Worm (Caenorhabditis elegans) whole organism, L4 larva: Measurements from ENCODE around the gene F35H10.6.
A peak's percentile ranks its signal among the peaks of the same experiment; 100 is the strongest.

Experiments used
- D1046.2 ChIP-seq: fragments of 200-800 bp; sonication (Bioruptor generic); IDR thresholded peaks from 2 replicates; pipeline ENCODE4 v1.3.6; 2022; ENCODE audit warnings: missing genetic modification characterization, missing compliant biosample characterization
- F10B5.3 ChIP-seq: sonication (generic microtip); optimal IDR thresholded peaks from 2 replicates; lab custom pipeline; 2016; ENCODE audit warnings: mild to moderate bottlenecking, missing genetic modification characterization, missing compliant biosample characterization
- F49E8.2 ChIP-seq: sonication (generic microtip); optimal IDR thresholded peaks from 2 replicates; lab custom pipeline; 2016; ENCODE audit warnings: missing compliant biosample characterization, mild to moderate bottlenecking, missing genetic modification characterization, borderline replicate concordance
- Y105C5A.15 ChIP-seq: fragments of 200-800 bp; sonication (Bioruptor generic); IDR thresholded peaks from 2 replicates; pipeline ENCODE4 v1.3.6; 2022; ENCODE audit warnings: missing genetic modification characterization, missing compliant biosample characterization
- Y5F2A.4 ChIP-seq: fragments of 200-800 bp; sonication (Bioruptor generic); optimal IDR thresholded peaks from 2 replicates; lab custom pipeline; 2018; ENCODE audit warnings: mild to moderate bottlenecking, missing genetic modification characterization, missing compliant biosample characterization
- ZK337.2 ChIP-seq: fragments of 200-800 bp; sonication (Bioruptor generic); IDR thresholded peaks from 2 replicates; pipeline ENCODE4 v1.3.6; 2022; ENCODE audit warnings: missing genetic modification reagents, missing genetic modification characterization, missing compliant biosample characterization
- ZK546.5 ChIP-seq, 2 experiments: sonication (generic microtip); optimal IDR thresholded peaks; 2 replicates each; lab custom pipeline; 2017; ENCODE audit warnings: missing biosample characterization in 2 of 2, missing genetic modification characterization in 2 of 2
- aha-1 ChIP-seq: fragments of 150-350 bp; peaks from one replicate; lab custom pipeline; 2014; ENCODE audit warnings: missing biosample characterization, missing genetic modification characterization
- ama-1 ChIP-seq: fragments of 150-350 bp; optimal IDR thresholded peaks from 2 replicates; lab custom pipeline; 2014; ENCODE audit warnings: inconsistent platforms, mixed read lengths
- ceh-20 ChIP-seq: fragments of 200-800 bp; sonication (Bioruptor generic); IDR thresholded peaks from 2 replicates; pipeline ENCODE4 v1.3.6; 2022; ENCODE audit warnings: missing genetic modification reagents, missing genetic modification characterization, missing compliant biosample characterization
- ceh-32 ChIP-seq: sonication (generic microtip); optimal IDR thresholded peaks from 2 replicates; lab custom pipeline; 2016; ENCODE audit warnings: mild to moderate bottlenecking, missing genetic modification characterization, missing compliant biosample characterization; ENCODE audit not compliant: poor library complexity
- ceh-62 ChIP-seq: sonication (generic microtip); optimal IDR thresholded peaks from 2 replicates; lab custom pipeline; 2017; ENCODE audit warnings: missing biosample characterization, missing genetic modification characterization
- ctbp-1 ChIP-seq: fragments of 200-800 bp; sonication (Bioruptor generic); IDR thresholded peaks from 2 replicates; pipeline ENCODE4 v1.3.6; 2022; ENCODE audit warnings: missing genetic modification reagents, missing genetic modification characterization, missing compliant biosample characterization
- daf-8 ChIP-seq: fragments of 200-800 bp; sonication (Bioruptor generic); IDR thresholded peaks from 2 replicates; pipeline ENCODE4 v1.3.6; 2022; ENCODE audit warnings: missing genetic modification characterization, missing compliant biosample characterization
- dmd-6 ChIP-seq: fragments of 200-800 bp; sonication (Bioruptor generic); IDR thresholded peaks from 2 replicates; pipeline ENCODE4 v1.3.6; 2022; ENCODE audit warnings: missing genetic modification reagents, missing genetic modification characterization, missing compliant biosample characterization
- dpl-1 ChIP-seq: fragments of 150-350 bp; optimal IDR thresholded peaks from 2 replicates; lab custom pipeline; 2014; ENCODE audit warnings: missing biosample characterization, missing genetic modification reagents, missing genetic modification characterization
- duxl-1 ChIP-seq: sonication (generic microtip); optimal IDR thresholded peaks from 2 replicates; lab custom pipeline; 2016; ENCODE audit warnings: mild to moderate bottlenecking, missing genetic modification characterization, moderate library complexity, missing compliant biosample characterization; ENCODE audit not compliant: poor library complexity
- dve-1 ChIP-seq: sonication (generic microtip); optimal IDR thresholded peaks from 2 replicates; lab custom pipeline; 2017; ENCODE audit warnings: antibody characterized with exemption, mild to moderate bottlenecking, missing genetic modification characterization, missing compliant biosample characterization; ENCODE audit not compliant: insufficient read depth
- hlh-30 ChIP-seq: sonication (generic microtip); optimal IDR thresholded peaks from 2 replicates; lab custom pipeline; 2017; ENCODE audit warnings: antibody characterized with exemption, mild to moderate bottlenecking, missing genetic modification characterization, missing compliant biosample characterization; ENCODE audit not compliant: insufficient read depth
- lim-7 ChIP-seq: fragments of 200-800 bp; sonication (Bioruptor generic); IDR thresholded peaks from 2 replicates; pipeline ENCODE4 v1.3.6; 2022; ENCODE audit warnings: missing genetic modification characterization, missing compliant biosample characterization
- lin-13 ChIP-seq: fragments of 150-350 bp; optimal IDR thresholded peaks from 2 replicates; lab custom pipeline; 2014; ENCODE audit warnings: missing biosample characterization, missing genetic modification reagents, missing genetic modification characterization
- lin-15B ChIP-seq: fragments of 150-350 bp; sonication (generic microtip); optimal IDR thresholded peaks from 3 replicates; lab custom pipeline; 2014; ENCODE audit warnings: missing biosample characterization, missing genetic modification characterization
- lin-39 ChIP-seq: fragments of 150-350 bp; optimal IDR thresholded peaks from 2 replicates; lab custom pipeline; 2014; ENCODE audit warnings: missing biosample characterization, missing genetic modification reagents, missing genetic modification characterization
- lir-3 ChIP-seq: sonication (generic microtip); optimal IDR thresholded peaks from 2 replicates; lab custom pipeline; 2016; ENCODE audit warnings: mild to moderate bottlenecking, missing genetic modification characterization, missing compliant biosample characterization
- mep-1 ChIP-seq: fragments of 150-350 bp; sonication (generic microtip); optimal IDR thresholded peaks from 3 replicates; lab custom pipeline; 2014; ENCODE audit warnings: missing biosample characterization, missing genetic modification characterization
- mes-2 ChIP-seq: sonication (generic microtip); optimal IDR thresholded peaks from 2 replicates; lab custom pipeline; 2016; ENCODE audit warnings: missing genotype, mild to moderate bottlenecking, missing genetic modification characterization, missing compliant biosample characterization; ENCODE audit not compliant: poor library complexity, severe bottlenecking
- mxl-2 ChIP-seq: fragments of 200-800 bp; sonication (Bioruptor generic); conservative IDR thresholded peaks from 2 replicates; pipeline ENCODE4 v1.3.6; 2022; ENCODE audit warnings: missing genetic modification reagents, missing genetic modification characterization, missing compliant biosample characterization
- nhr-102 ChIP-seq: sonication (generic microtip); optimal IDR thresholded peaks from 2 replicates; lab custom pipeline; 2016; ENCODE audit warnings: mild to moderate bottlenecking, missing genetic modification characterization, moderate library complexity, missing compliant biosample characterization
- nhr-25 ChIP-seq: sonication (generic microtip); optimal IDR thresholded peaks from 2 replicates; lab custom pipeline; 2017; ENCODE audit warnings: missing genetic modification characterization, mild to moderate bottlenecking, missing compliant biosample characterization, antibody characterized with exemption, moderate library complexity, borderline replicate concordance; ENCODE audit not compliant: insufficient read depth
- nhr-28 ChIP-seq: fragments of 150-350 bp; optimal IDR thresholded peaks from 2 replicates; lab custom pipeline; 2014; ENCODE audit warnings: missing biosample characterization, missing genetic modification characterization
- nhr-41 ChIP-seq: fragments of 200-800 bp; sonication (Bioruptor generic); IDR thresholded peaks from 2 replicates; pipeline ENCODE4 v1.3.6; 2022; ENCODE audit warnings: missing genetic modification reagents, missing genetic modification characterization, missing compliant biosample characterization
- nhr-6 ChIP-seq: fragments of 150-350 bp; optimal IDR thresholded peaks from 2 replicates; lab custom pipeline; 2014; ENCODE audit warnings: missing biosample characterization, missing genetic modification characterization
- pqm-1 ChIP-seq: sonication (generic microtip); optimal IDR thresholded peaks from 2 replicates; lab custom pipeline; 2017; ENCODE audit warnings: missing biosample characterization, missing genetic modification characterization
- rbr-2 ChIP-seq: sonication (generic microtip); optimal IDR thresholded peaks from 2 replicates; lab custom pipeline; 2016; ENCODE audit warnings: missing genotype, missing genetic modification characterization, missing compliant biosample characterization
- set-16 ChIP-seq: fragments of 200-800 bp; sonication (Bioruptor generic); IDR thresholded peaks from 2 replicates; pipeline ENCODE4 v1.3.6; 2022; ENCODE audit warnings: missing genetic modification reagents, missing genetic modification characterization, missing compliant biosample characterization
- skn-1 ChIP-seq: fragments of 150-350 bp; optimal IDR thresholded peaks from 2 replicates; lab custom pipeline; 2014; ENCODE audit warnings: missing biosample characterization, missing genetic modification characterization
- snpc-1.2 ChIP-seq: fragments of 200-800 bp; sonication (Bioruptor generic); IDR thresholded peaks from 2 replicates; pipeline ENCODE4 v1.3.6; 2022; ENCODE audit warnings: missing genetic modification reagents, missing genetic modification characterization, missing compliant biosample characterization
- unc-130 ChIP-seq: sonication (generic microtip); optimal IDR thresholded peaks from 2 replicates; lab custom pipeline; 2016; ENCODE audit warnings: missing genetic modification reagents, missing genetic modification characterization, missing compliant biosample characterization
- unc-62 ChIP-seq, 3 experiments: fragments of 150-350 bp in 1 of 3; sonication (generic microtip); optimal IDR thresholded peaks in 2 of 3; peaks in 1 of 3; 1 replicate in 1 of 3; 2 replicates in 2 of 3; lab custom pipeline; 2014 to 2017; ENCODE audit warnings: missing biosample characterization in 3 of 3, missing genetic modification characterization in 3 of 3, missing genetic modification reagents in 3 of 3, missing genotype in 1 of 3
- ztf-7 ChIP-seq: fragments of 150-350 bp; optimal IDR thresholded peaks from 2 replicates; lab custom pipeline; 2014; ENCODE audit warnings: missing biosample characterization, missing genetic modification characterization

Gene F35H10.6

DNA sequence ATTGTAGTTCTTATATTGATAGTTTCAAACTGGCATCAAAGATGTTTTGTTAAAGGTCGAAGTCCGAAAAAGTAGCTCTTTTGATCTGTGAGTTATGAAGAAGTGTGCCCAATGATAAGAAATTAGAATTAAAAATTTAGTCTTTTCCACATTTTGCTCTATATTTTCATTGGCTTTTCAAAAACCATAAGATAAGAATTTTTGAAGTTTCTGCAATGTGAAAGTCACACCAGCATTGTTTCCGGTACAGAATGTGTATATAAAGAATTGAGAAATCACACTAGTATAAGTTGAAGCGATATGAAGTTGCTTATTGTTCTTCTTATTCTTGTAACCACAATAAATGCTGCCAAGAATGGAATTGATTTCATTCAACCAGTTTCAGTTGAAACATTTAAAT is 32.8 kb downstream of the F35H10.6 start, which contains the start of gene lys-10:
Gene lys-10, plus strand, starts transcription at position 301 of the 400 bp plus-strand sequence.
- no peak for TF ChIP-seq lir-3 (tag; lab: Kevin White, UChicago)
- TF ChIP-seq Y105C5A.15 = no peak
- no peak for TF ChIP-seq ceh-32
- no peak for TF ChIP-seq rbr-2
- TF ChIP-seq nhr-102 (tag; lab: Kevin White, UChicago) = no peak
- no peak for TF ChIP-seq hlh-30 (tag; lab: Kevin White, UChicago)

DNA sequence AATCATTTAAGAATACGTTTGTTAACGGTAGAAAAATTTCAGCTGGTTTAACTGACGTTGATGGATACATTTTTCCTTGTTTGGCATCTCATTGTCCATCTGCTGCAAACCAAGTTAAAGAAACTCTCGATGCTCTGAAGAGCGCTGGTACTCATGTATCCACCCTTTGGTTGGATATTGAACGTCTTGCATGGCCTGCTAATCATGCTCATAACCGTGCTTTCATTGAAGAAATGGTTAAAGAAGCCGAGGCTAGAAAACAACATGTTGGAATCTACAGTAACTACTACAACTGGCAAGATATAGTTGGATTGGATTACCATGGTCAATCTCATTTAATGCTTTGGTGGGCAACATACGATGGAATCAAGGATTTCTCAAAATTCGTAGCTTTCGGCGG is 33.3 kb downstream of the F35H10.6 start:
- TF ChIP-seq lim-7 (GFP tag; lab: Robert Waterston, UW) (no peak), nhr-102 (tag; lab: Kevin White, UChicago) (no peak), unc-62 (GFP tag; optimal IDR thresholded peaks at IDR 0.05 in 1 of 2; lab: Kevin White, UChicago) (peak in 1 of 2 experiments; percentile 97), unc-62 (tag; optimal IDR thresholded peaks at IDR 0.05; lab: Kevin White, UChicago) (no peak), nhr-28 (no peak), dve-1 (tag; lab: Kevin White, UChicago) (no peak), Y105C5A.15 (no peak)

DNA sequence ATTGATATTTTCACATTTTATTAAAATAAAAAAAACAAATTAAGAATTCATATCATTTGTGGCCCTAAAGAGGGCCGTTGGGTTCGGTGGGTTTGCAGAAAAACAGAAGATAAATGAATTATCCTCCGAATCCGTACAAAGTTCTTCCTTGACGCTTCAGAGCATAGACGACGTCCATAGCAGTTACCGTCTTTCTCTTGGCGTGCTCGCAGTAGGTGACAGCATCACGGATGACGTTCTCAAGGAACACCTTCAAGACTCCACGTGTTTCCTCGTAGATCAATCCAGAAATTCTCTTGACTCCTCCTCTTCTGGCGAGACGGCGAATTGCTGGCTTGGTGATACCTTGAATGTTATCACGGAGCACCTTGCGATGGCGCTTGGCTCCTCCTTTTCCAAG is 33.8 kb downstream of the F35H10.6 start:
- no peak for TF ChIP-seq ceh-20
- no peak for TF ChIP-seq nhr-41 (GFP tag; lab: Robert Waterston, UW)
- TF ChIP-seq ama-1 (lab: Kevin White, UChicago) = no peak
- TF ChIP-seq skn-1 (tag; lab: Kevin White, UChicago) = no peak
- TF ChIP-seq ctbp-1 = no peak
- TF ChIP-seq lin-15B (tag; lab: Kevin White, UChicago) = no peak
- no peak for TF ChIP-seq ZK337.2
- TF ChIP-seq snpc-1.2 (GFP tag; lab: Robert Waterston, UW) = no peak
- no peak for TF ChIP-seq lir-3 (tag; lab: Kevin White, UChicago)
- TF ChIP-seq ZK546.5 (tag; optimal IDR thresholded peaks at IDR 0.05; lab: Kevin White, UChicago) = no peak

DNA sequence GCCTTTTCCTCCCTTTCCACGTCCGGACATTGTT is 34.0 kb downstream of the F35H10.6 start, which contains the start of gene his-31:
Gene his-31, minus strand, starts transcription at position 30 of the 34 bp plus-strand sequence.
- TF ChIP-seq F49E8.2 (tag; lab: Kevin White, UChicago) (no peak), nhr-28 (no peak), D1046.2 (GFP tag; lab: Robert Waterston, UW) (no peak), Y5F2A.4 (GFP tag; lab: Kevin White, UChicago) (no peak)

DNA sequence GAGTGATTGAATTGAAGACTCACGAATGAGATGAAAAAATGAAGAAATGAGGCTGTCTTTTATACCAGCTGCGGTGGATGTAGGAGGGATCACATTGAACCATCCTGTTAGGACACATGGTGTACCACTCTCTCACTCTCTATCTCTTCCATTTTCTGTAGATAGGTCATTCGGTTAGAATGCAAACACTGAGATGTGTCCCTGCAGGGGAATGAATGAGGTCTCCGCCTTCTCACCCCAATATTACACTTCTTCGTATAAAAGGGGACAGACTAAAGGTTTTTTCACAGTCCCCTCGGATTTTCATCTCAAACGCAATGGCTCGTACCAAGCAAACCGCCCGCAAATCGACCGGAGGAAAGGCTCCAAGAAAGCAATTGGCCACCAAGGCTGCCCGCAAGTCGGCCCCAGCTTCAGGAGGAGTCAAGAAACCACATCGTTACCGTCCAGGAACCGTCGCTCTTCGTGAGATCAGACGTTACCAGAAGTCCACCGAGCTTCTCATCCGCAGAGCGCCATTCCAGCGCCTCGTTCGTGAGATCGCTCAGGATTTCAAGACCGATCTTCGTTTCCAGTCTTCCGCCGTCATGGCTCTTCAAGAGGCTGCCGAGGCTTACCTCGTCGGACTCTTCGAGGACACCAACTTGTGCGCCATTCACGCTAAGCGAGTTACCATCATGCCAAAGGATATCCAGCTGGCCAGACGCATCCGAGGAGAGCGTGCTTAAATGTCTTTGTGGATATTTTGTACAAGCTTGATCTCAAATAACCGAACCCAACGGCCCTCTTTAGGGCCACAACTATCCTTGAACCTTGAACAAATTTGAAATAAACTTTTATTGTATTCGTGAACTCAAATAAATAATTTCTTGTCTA is 34.5 kb downstream of the F35H10.6 start, which contains the start of gene his-32:
Gene his-32, plus strand, starts transcription at position 318 of the 876 bp plus-strand sequence.
- TF ChIP-seq unc-130 (no peak), mes-2 (tag; lab: Kevin White, UChicago) (no peak), duxl-1 (peak; percentile 20), nhr-25 (peak; percentile 92), lin-13 (GFP tag; lab: Kevin White, UChicago) (no peak), dpl-1 (peak; percentile 0), pqm-1 (tag; lab: Kevin White, UChicago) (no peak), mxl-2 (GFP tag; lab: Robert Waterston, UW) (no peak), ceh-62 (tag; lab: Kevin White, UChicago) (no peak), aha-1 (tag; lab: Kevin White, UChicago) (peak; percentile 15), dmd-6 (no peak), daf-8 (GFP tag; lab: Robert Waterston, UW) (no peak), ztf-7 (no peak), set-16 (GFP tag; lab: Robert Waterston, UW) (peak; percentile 78; the same call in 1 of the 2 replicates), nhr-6 (peak; percentile 85), lin-39 (tag; lab: Kevin White, UChicago) (no peak), F10B5.3 (tag; lab: Kevin White, UChicago) (no peak), mep-1 (tag; lab: Kevin White, UChicago) (peak; percentile 91), ceh-20 (no peak), rbr-2 (peak; percentile 69), unc-62 (GFP tag; optimal IDR thresholded peaks at IDR 0.05 in 1 of 2; lab: Kevin White, UChicago) (peak in 1 of 2 experiments; percentile 56), unc-62 (tag; optimal IDR thresholded peaks at IDR 0.05; lab: Kevin White, UChicago) (no peak)
